Fruit fly (Drosophila melanogaster) whole organism, larva: ENCODE measurements around the gene Dsp1.

ENCODE experiments used
- noc ChIP-seq: fragments of 200-800 bp; sonication (Bioruptor generic); optimal IDR thresholded peaks from 3 replicates; lab custom pipeline; 2019; ENCODE audit warnings: missing biosample characterization, mild to moderate bottlenecking, missing genetic modification characterization, moderate library complexity

Dsp1 gene

dm6 chrX:16333434-16334141 lies at the start of gene Dsp1, which contains the start of gene CG9921:
TSS of gene Dsp1 (plus strand) at chrX:16333612.
TSS of gene CG9921 (minus strand) at chrX:16333600.
- no peak for TF ChIP-seq noc (tag; lab: Kevin White, UChicago)

dm6 chrX:16285186-16285585 lies 48.2 kb upstream of the Dsp1 start:
- TF ChIP-seq noc (tag; lab: Kevin White, UChicago): peak; percentile 51

- peak; percentile 19 for TF ChIP-seq noc (tag; lab: Kevin White, UChicago)
Observed at dm6 chrX:16286083-16286666, 47.2 kb upstream of the Dsp1 start, which contains the start of gene UQCR-14. TSS of gene UQCR-14 (plus strand) at chrX:16286288.

- peak; percentile 28 for TF ChIP-seq noc (tag; lab: Kevin White, UChicago)
Observed at dm6 chrX:16288492-16288964, 44.9 kb upstream of the Dsp1 start, which contains the start of the genes CG32576 and caz. TSS of gene CG32576 (minus strand) at chrX:16288533. TSS of gene caz (plus strand) at chrX:16288810.

dm6 chrX:16288999-16289398 lies 44.4 kb upstream of the Dsp1 start:
- TF ChIP-seq noc (tag; lab: Kevin White, UChicago): no peak

dm6 chrX:16292646-16293045 lies 40.8 kb upstream of the Dsp1 start:
- TF ChIP-seq noc (tag; lab: Kevin White, UChicago): no peak

- no peak for TF ChIP-seq noc (tag; lab: Kevin White, UChicago)
Observed at dm6 chrX:16296423-16297292, 36.8 kb upstream of the Dsp1 start, which contains the start of gene CG3632. TSS of gene CG3632 (plus strand) at chrX:16296671.

- TF ChIP-seq noc (tag; lab: Kevin White, UChicago): no peak
Observed at dm6 chrX:16297618-16298017, 35.8 kb upstream of the Dsp1 start, which contains the start of gene ERp44. TSS of gene ERp44 (minus strand) at chrX:16297718.

- TF ChIP-seq noc (tag; lab: Kevin White, UChicago): no peak
Observed at dm6 chrX:16303636-16304035, 29.8 kb upstream of the Dsp1 start, which contains the start of gene CG3679. TSS of gene CG3679 (plus strand) at chrX:16303870.

dm6 chrX:16308310-16308918 lies 25.0 kb upstream of the Dsp1 start, which contains the start of gene Had1:
TSS of gene Had1 (minus strand) at chrX:16308667.
- TF ChIP-seq noc (tag; lab: Kevin White, UChicago): no peak

- TF ChIP-seq noc (tag; lab: Kevin White, UChicago): no peak
Observed at dm6 chrX:16308953-16309352, 24.5 kb upstream of the Dsp1 start.

dm6 chrX:16309764-16310163 lies 23.6 kb upstream of the Dsp1 start:
- no peak for TF ChIP-seq noc (tag; lab: Kevin White, UChicago)

- no peak for TF ChIP-seq noc (tag; lab: Kevin White, UChicago)
Observed at dm6 chrX:16313078-16313875, 20.1 kb upstream of the Dsp1 start, which contains the start of the genes CG9915 and SWIP. TSS of gene CG9915 (minus strand) at chrX:16313138. TSS of gene SWIP (plus strand) at chrX:16313709.
